Worm (Caenorhabditis elegans) whole organism, L2 larva: ENCODE results near the gene sox-2.

Experiments used
- C34F6.9 ChIP-seq: fragments of 150-350 bp; optimal IDR thresholded peaks from 2 replicates; lab custom pipeline; 2014; ENCODE audit warnings: missing biosample characterization, missing genetic modification characterization
- F13H6.1 ChIP-seq: sonication (generic microtip); optimal IDR thresholded peaks from 2 replicates; lab custom pipeline; 2016; ENCODE audit warnings: missing genetic modification characterization, missing compliant biosample characterization
- R02D3.7 ChIP-seq: fragments of 150-350 bp; optimal IDR thresholded peaks from 2 replicates; lab custom pipeline; 2014; ENCODE audit warnings: missing biosample characterization, missing genetic modification characterization
- Y55F3AM.14 ChIP-seq: fragments of 200-800 bp; sonication (Bioruptor generic); optimal IDR thresholded peaks from 2 replicates; lab custom pipeline; 2018; ENCODE audit warnings: mild to moderate bottlenecking, missing genetic modification characterization, missing compliant biosample characterization
- ZK546.5 ChIP-seq: sonication (generic microtip); optimal IDR thresholded peaks from 2 replicates; lab custom pipeline; 2017; ENCODE audit warnings: missing biosample characterization, missing genetic modification characterization
- alr-1 ChIP-seq: fragments of 150-350 bp; optimal IDR thresholded peaks from 2 replicates; lab custom pipeline; 2014; ENCODE audit warnings: missing biosample characterization, missing genetic modification characterization
- aly-2 ChIP-seq: fragments of 150-350 bp; optimal IDR thresholded peaks from 2 replicates; lab custom pipeline; 2014; ENCODE audit warnings: missing biosample characterization, missing genetic modification characterization
- ama-1 ChIP-seq: fragments of 150-350 bp; optimal IDR thresholded peaks from 2 replicates; lab custom pipeline; 2018; ENCODE audit warnings: inconsistent platforms
- blmp-1 ChIP-seq: sonication (generic microtip); optimal IDR thresholded peaks from 2 replicates; lab custom pipeline; 2017; ENCODE audit warnings: missing genetic modification characterization, mild to moderate bottlenecking, missing compliant biosample characterization, antibody characterized with exemption, moderate library complexity; ENCODE audit not compliant: insufficient read depth
- ceh-16 ChIP-seq: fragments of 150-350 bp; optimal IDR thresholded peaks from 2 replicates; lab custom pipeline; 2014; ENCODE audit warnings: missing biosample characterization, missing genetic modification characterization
- ceh-82 ChIP-seq: fragments of 150-350 bp; optimal IDR thresholded peaks from 2 replicates; lab custom pipeline; 2014; ENCODE audit warnings: missing biosample characterization, missing genetic modification characterization
- crh-2 ChIP-seq: sonication (generic microtip); optimal IDR thresholded peaks from 2 replicates; lab custom pipeline; 2017; ENCODE audit warnings: missing biosample characterization, missing genetic modification characterization
- dmd-4 ChIP-seq: sonication (generic microtip); optimal IDR thresholded peaks from 2 replicates; lab custom pipeline; 2017; ENCODE audit warnings: missing biosample characterization, missing genetic modification characterization
- egl-27 ChIP-seq: sonication (generic microtip); optimal IDR thresholded peaks from 3 replicates; lab custom pipeline; 2017; ENCODE audit warnings: missing biosample characterization, missing genetic modification reagents, missing genetic modification characterization
- elt-1 ChIP-seq: fragments of 150-350 bp; optimal IDR thresholded peaks from 2 replicates; lab custom pipeline; 2014; ENCODE audit warnings: missing biosample characterization, missing genetic modification characterization
- elt-3 ChIP-seq: sonication (generic microtip); optimal IDR thresholded peaks from 2 replicates; lab custom pipeline; 2017; ENCODE audit warnings: missing biosample characterization, missing genetic modification characterization
- fos-1 ChIP-seq: fragments of 150-350 bp; optimal IDR thresholded peaks from 2 replicates; lab custom pipeline; 2014; ENCODE audit warnings: missing biosample characterization, missing genetic modification characterization
- gmeb-1 ChIP-seq: fragments of 150-350 bp; optimal IDR thresholded peaks from 2 replicates; lab custom pipeline; 2014; ENCODE audit warnings: missing biosample characterization, missing genetic modification characterization
- lin-11 ChIP-seq: fragments of 150-350 bp; sonication (generic microtip); optimal IDR thresholded peaks from 2 replicates; lab custom pipeline; 2014; ENCODE audit warnings: missing biosample characterization, missing genetic modification characterization, inconsistent platforms, mixed read lengths
- lin-13 ChIP-seq: fragments of 150-350 bp; optimal IDR thresholded peaks from 2 replicates; lab custom pipeline; 2014; ENCODE audit warnings: missing biosample characterization, missing genetic modification reagents, missing genetic modification characterization
- lin-39 ChIP-seq: fragments of 150-350 bp; optimal IDR thresholded peaks from 2 replicates; lab custom pipeline; 2014; ENCODE audit warnings: missing biosample characterization, missing genetic modification reagents, missing genetic modification characterization
- lsy-2 ChIP-seq, 2 experiments: fragments of 150-350 bp in 1 of 2; sonication (generic microtip) in 1 of 2; optimal IDR thresholded peaks; 2 replicates each; lab custom pipeline; 2014 to 2017; ENCODE audit warnings: missing biosample characterization in 2 of 2, missing genetic modification characterization in 2 of 2
- mab-5 ChIP-seq: fragments of 150-350 bp; optimal IDR thresholded peaks from 2 replicates; lab custom pipeline; 2014; ENCODE audit warnings: missing biosample characterization, missing genetic modification characterization
- mbf-1 ChIP-seq: sonication (generic microtip); optimal IDR thresholded peaks from 2 replicates; lab custom pipeline; 2017; ENCODE audit warnings: missing biosample characterization, missing genetic modification characterization
- mdl-1 ChIP-seq, 2 experiments: fragments of 150-350 bp in 1 of 2; sonication (generic microtip) in 1 of 2; optimal IDR thresholded peaks; 2 replicates each; lab custom pipeline; 2017; ENCODE audit warnings: missing biosample characterization in 2 of 2, missing genetic modification characterization in 2 of 2
- nhr-10 ChIP-seq: sonication (generic microtip); optimal IDR thresholded peaks from 2 replicates; lab custom pipeline; 2017; ENCODE audit warnings: missing biosample characterization, missing genetic modification characterization
- nhr-11 ChIP-seq: fragments of 150-350 bp; optimal IDR thresholded peaks from 2 replicates; lab custom pipeline; 2014; ENCODE audit warnings: missing biosample characterization, missing genetic modification characterization
- nhr-12 ChIP-seq: fragments of 150-350 bp; optimal IDR thresholded peaks from 2 replicates; lab custom pipeline; 2014; ENCODE audit warnings: missing biosample characterization, missing genetic modification characterization
- nhr-129 ChIP-seq: fragments of 150-350 bp; optimal IDR thresholded peaks from 2 replicates; lab custom pipeline; 2014; ENCODE audit warnings: missing biosample characterization, missing genetic modification characterization
- nhr-21 ChIP-seq: fragments of 150-350 bp; optimal IDR thresholded peaks from 2 replicates; lab custom pipeline; 2014; ENCODE audit warnings: missing biosample characterization, missing genetic modification characterization
- nhr-23 ChIP-seq: fragments of 150-350 bp; optimal IDR thresholded peaks from 2 replicates; lab custom pipeline; 2014; ENCODE audit warnings: missing biosample characterization, missing genetic modification reagents, missing genetic modification characterization
- nhr-237 ChIP-seq: fragments of 150-350 bp; optimal IDR thresholded peaks from 2 replicates; lab custom pipeline; 2014; ENCODE audit warnings: missing biosample characterization, missing genetic modification characterization
- nhr-25 ChIP-seq: fragments of 150-350 bp; sonication (generic microtip); optimal IDR thresholded peaks from 3 replicates; lab custom pipeline; 2014; ENCODE audit warnings: missing biosample characterization, missing genetic modification characterization
- nhr-6 ChIP-seq: fragments of 150-350 bp; optimal IDR thresholded peaks from 2 replicates; lab custom pipeline; 2014; ENCODE audit warnings: missing biosample characterization, missing genetic modification characterization
- nhr-77 ChIP-seq: fragments of 150-350 bp; optimal IDR thresholded peaks from 2 replicates; lab custom pipeline; 2014; ENCODE audit warnings: missing biosample characterization, missing genetic modification characterization
- peb-1 ChIP-seq: fragments of 150-350 bp; optimal IDR thresholded peaks from 2 replicates; lab custom pipeline; 2014; ENCODE audit warnings: missing biosample characterization, missing genetic modification characterization
- sem-4 ChIP-seq: fragments of 150-350 bp; optimal IDR thresholded peaks from 2 replicates; lab custom pipeline; 2014; ENCODE audit warnings: missing biosample characterization, missing genetic modification reagents, missing genetic modification characterization
- skn-1 ChIP-seq: sonication (generic microtip); optimal IDR thresholded peaks from 2 replicates; lab custom pipeline; 2017; ENCODE audit warnings: missing biosample characterization, missing genetic modification characterization
- sma-3 ChIP-seq: sonication (generic microtip); optimal IDR thresholded peaks from 2 replicates; lab custom pipeline; 2016; ENCODE audit warnings: missing genetic modification reagents, missing genetic modification characterization, missing compliant biosample characterization
- sma-9 ChIP-seq, 2 experiments: fragments of 150-350 bp in 1 of 2; sonication (generic microtip) in 1 of 2; optimal IDR thresholded peaks; 2 replicates each; lab custom pipeline; 2014 to 2016; ENCODE audit warnings: missing genetic modification characterization in 2 of 2, mild to moderate bottlenecking in 1 of 2, missing biosample characterization in 1 of 2, missing compliant biosample characterization in 1 of 2, missing genetic modification reagents in 1 of 2, moderate library complexity in 1 of 2
- snpc-4 ChIP-seq: fragments of 150-350 bp; optimal IDR thresholded peaks from 2 replicates; lab custom pipeline; 2014; ENCODE audit warnings: missing biosample characterization, missing genetic modification characterization
- unc-39 ChIP-seq: fragments of 150-350 bp; optimal IDR thresholded peaks from 2 replicates; lab custom pipeline; 2014; ENCODE audit warnings: missing biosample characterization, missing genetic modification characterization
- unc-55 ChIP-seq: fragments of 150-350 bp; sonication (generic microtip); optimal IDR thresholded peaks from 3 replicates; lab custom pipeline; 2014; ENCODE audit warnings: missing biosample characterization, missing genetic modification reagents, missing genetic modification characterization
- unc-62 ChIP-seq: fragments of 150-350 bp; optimal IDR thresholded peaks from 2 replicates; lab custom pipeline; 2014; ENCODE audit warnings: missing biosample characterization, missing genetic modification reagents, missing genetic modification characterization
- zag-1 ChIP-seq: fragments of 150-350 bp; optimal IDR thresholded peaks from 2 replicates; lab custom pipeline; 2014; ENCODE audit warnings: missing biosample characterization, missing genetic modification characterization
- ztf-1 ChIP-seq: fragments of 200-800 bp; sonication (Bioruptor generic); conservative IDR thresholded peaks from 2 replicates; pipeline ENCODE4 v1.3.6; 2022; ENCODE audit warnings: missing genetic modification characterization, missing compliant biosample characterization
- ztf-11 ChIP-seq: sonication (generic microtip); optimal IDR thresholded peaks from 2 replicates; lab custom pipeline; 2017; ENCODE audit warnings: missing biosample characterization, missing genetic modification characterization
- ztf-4 ChIP-seq: fragments of 150-350 bp; optimal IDR thresholded peaks from 2 replicates; lab custom pipeline; 2014; ENCODE audit warnings: missing biosample characterization, missing genetic modification characterization

The sox-2 gene

ce11 chrX:7474968-7475433, 11.5 kb upstream of the sox-2 start, which contains the start of gene coh-1:
Gene coh-1, minus strand, starts transcription at chrX:7475018.
- TF ChIP-seq skn-1 (tag; lab: Kevin White, UChicago) (no peak), ceh-82 (tag; lab: Kevin White, UChicago) (no peak), R02D3.7 (no peak), fos-1 (tag; lab: Kevin White, UChicago) (peak; percentile 61), mab-5 (no peak), ztf-4 (tag; lab: Kevin White, UChicago) (peak; percentile 20), nhr-10 (tag; lab: Kevin White, UChicago) (no peak), nhr-23 (tag; lab: Kevin White, UChicago) (no peak), ama-1 (lab: Kevin White, UChicago) (no peak), nhr-77 (tag; lab: Kevin White, UChicago) (no peak), unc-55 (GFP tag; lab: Kevin White, UChicago) (peak; percentile 81), nhr-129 (tag; lab: Kevin White, UChicago) (peak; percentile 82), sma-3 (peak; percentile 33), lsy-2 (tag; optimal IDR thresholded peaks at IDR 0.05; lab: Kevin White, UChicago) (peak in 1 of 2 experiments; percentile 71), ztf-1 (GFP tag; lab: Robert Waterston, UW) (no peak), zag-1 (tag; lab: Kevin White, UChicago) (no peak), ZK546.5 (tag; lab: Kevin White, UChicago) (no peak), crh-2 (peak; percentile 78), C34F6.9 (tag; lab: Kevin White, UChicago) (peak; percentile 90), nhr-25 (tag; lab: Kevin White, UChicago) (no peak), nhr-11 (tag; lab: Kevin White, UChicago) (no peak), unc-62 (GFP tag; lab: Kevin White, UChicago) (no peak), lin-13 (GFP tag; lab: Kevin White, UChicago) (peak; percentile 46), lin-11 (tag; lab: Kevin White, UChicago) (peak; percentile 56), mbf-1 (no peak), Y55F3AM.14 (no peak), mdl-1 (tag; optimal IDR thresholded peaks at IDR 0.05; lab: Kevin White, UChicago) (no peak), sem-4 (tag; lab: Kevin White, UChicago) (peak; percentile 33), blmp-1 (no peak), unc-39 (no peak), elt-1 (tag; lab: Kevin White, UChicago) (no peak), peb-1 (no peak), elt-3 (tag; lab: Kevin White, UChicago) (no peak), ztf-11 (tag; lab: Kevin White, UChicago) (no peak), snpc-4 (tag; lab: Kevin White, UChicago) (no peak), nhr-6 (tag; lab: Kevin White, UChicago) (no peak), egl-27 (no peak), nhr-21 (tag; lab: Kevin White, UChicago) (no peak), nhr-237 (tag; lab: Kevin White, UChicago) (no peak), lin-39 (tag; lab: Kevin White, UChicago) (no peak), gmeb-1 (tag; lab: Kevin White, UChicago) (peak; percentile 1), nhr-12 (no peak), sma-9 (GFP tag; optimal IDR thresholded peaks at IDR 0.05; lab: Kevin White, UChicago) (peak; percentile 47), sma-9 (tag; optimal IDR thresholded peaks at IDR 0.05; lab: Kevin White, UChicago) (no peak), alr-1 (tag; lab: Kevin White, UChicago) (no peak), ceh-16 (tag; lab: Kevin White, UChicago) (no peak), F13H6.1 (tag; lab: Kevin White, UChicago) (peak; percentile 56), aly-2 (tag; lab: Kevin White, UChicago) (no peak), dmd-4 (tag; lab: Kevin White, UChicago) (no peak)
